Fruit fly (Drosophila melanogaster) whole organism, embryonic: ENCODE data around the gene CrebB.

ENCODE experiments used
- Asciz ChIP-seq: fragments of 200-800 bp; sonication (Bioruptor generic); optimal IDR thresholded peaks from 2 replicates; lab custom pipeline; 2017; ENCODE audit warnings: missing biosample characterization, mild to moderate bottlenecking, missing genetic modification characterization, missing genetic modification reagents
- CG1233 ChIP-seq: fragments of 200-800 bp; sonication (Bioruptor generic); optimal IDR thresholded peaks from 4 replicates; lab custom pipeline; 2018; ENCODE audit warnings: missing biosample characterization, mild to moderate bottlenecking, missing genetic modification characterization
- CG13424 ChIP-seq: fragments of 200-800 bp; sonication (Bioruptor generic); optimal IDR thresholded peaks from 2 replicates; lab custom pipeline; 2019; ENCODE audit warnings: missing biosample characterization, mild to moderate bottlenecking, missing genetic modification characterization, moderate library complexity
- CG15073 ChIP-seq: fragments of 200-800 bp; sonication (Bioruptor generic); optimal IDR thresholded peaks from 2 replicates; lab custom pipeline; 2016; ENCODE audit warnings: missing biosample characterization, missing genetic modification characterization
- CG15269 ChIP-seq: fragments of 200-800 bp; sonication (Bioruptor generic); optimal IDR thresholded peaks from 2 replicates; lab custom pipeline; 2018; ENCODE audit warnings: missing biosample characterization, mild to moderate bottlenecking, missing genetic modification characterization, moderate library complexity
- CG16779 ChIP-seq: fragments of 200-800 bp; sonication (Bioruptor generic); IDR thresholded peaks from 2 replicates; pipeline ENCODE4 v1.3.6; 2022; ENCODE audit warnings: missing biosample characterization, missing genetic modification characterization
- CG16813 ChIP-seq: fragments of 200-800 bp; sonication (Bioruptor generic); IDR thresholded peaks from 3 replicates; pipeline ENCODE4 v1.3.6; 2022; ENCODE audit warnings: missing biosample characterization, missing genetic modification characterization; ENCODE audit not compliant: partially characterized antibody
- CG2199 ChIP-seq: fragments of 200-800 bp; sonication (Bioruptor generic); IDR thresholded peaks from 3 replicates; pipeline ENCODE4 v1.3.6; 2022; ENCODE audit warnings: missing biosample characterization, missing genetic modification characterization
- CG3065 ChIP-seq: fragments of 200-800 bp; sonication (Bioruptor generic); optimal IDR thresholded peaks from 2 replicates; lab custom pipeline; 2016; ENCODE audit warnings: missing biosample characterization, missing genetic modification characterization
- CG33557 ChIP-seq: fragments of 200-800 bp; sonication (Bioruptor generic); optimal IDR thresholded peaks from 2 replicates; lab custom pipeline; 2019; ENCODE audit warnings: missing biosample characterization, mild to moderate bottlenecking, missing genetic modification characterization, moderate library complexity
- CG3847 ChIP-seq: fragments of 200-800 bp; sonication (Bioruptor generic); IDR thresholded peaks from 2 replicates; pipeline ENCODE4 v1.3.6; 2022; ENCODE audit warnings: missing biosample characterization, missing genetic modification characterization
- CG4282 ChIP-seq: fragments of 200-800 bp; sonication (Bioruptor generic); optimal IDR thresholded peaks from 2 replicates; lab custom pipeline; 2016; ENCODE audit warnings: missing biosample characterization, missing genetic modification characterization
- CG6654 ChIP-seq: fragments of 200-800 bp; sonication (Bioruptor generic); optimal IDR thresholded peaks from 2 replicates; lab custom pipeline; 2017; ENCODE audit warnings: missing biosample characterization, mild to moderate bottlenecking, missing genetic modification characterization
- CG6683 ChIP-seq: fragments of 200-800 bp; sonication (Bioruptor generic); optimal IDR thresholded peaks from 2 replicates; lab custom pipeline; 2017; ENCODE audit warnings: missing biosample characterization, mild to moderate bottlenecking, missing genetic modification characterization, missing genetic modification reagents
- CG8290 ChIP-seq, 3 experiments: fragments of 200-800 bp; sonication (Bioruptor generic); optimal IDR thresholded peaks; 2 replicates each; lab custom pipeline; 2016 to 2019; ENCODE audit warnings: missing biosample characterization in 3 of 3, missing genetic modification characterization in 3 of 3, mild to moderate bottlenecking in 2 of 3, moderate library complexity in 1 of 3
- CG8924 ChIP-seq: fragments of 200-800 bp; optimal IDR thresholded peaks from 3 replicates; lab custom pipeline; 2019; ENCODE audit warnings: missing biosample characterization, mild to moderate bottlenecking, missing genetic modification characterization, moderate library complexity
- CG9797 ChIP-seq: fragments of 200-800 bp; sonication (Bioruptor generic); optimal IDR thresholded peaks from 3 replicates; lab custom pipeline; 2018; ENCODE audit warnings: missing biosample characterization, mild to moderate bottlenecking, missing genetic modification characterization
- CG9876 ChIP-seq: fragments of 200-800 bp; sonication (Bioruptor generic); optimal IDR thresholded peaks from 2 replicates; lab custom pipeline; 2016; ENCODE audit warnings: missing biosample characterization, missing genetic modification characterization
- CoRest ChIP-seq: fragments of 200-800 bp; sonication (Bioruptor generic); optimal IDR thresholded peaks from 3 replicates; lab custom pipeline; 2018; ENCODE audit warnings: missing biosample characterization, mild to moderate bottlenecking, missing genetic modification characterization, moderate library complexity
- D ChIP-seq, 2 experiments: fragments of 200-800 bp in 1 of 2; fragments of >200 bp in 1 of 2; sonication (Bioruptor generic) in 1 of 2; optimal IDR thresholded peaks; 2 replicates in 1 of 2; 3 replicates in 1 of 2; lab custom pipeline; 2017; ENCODE audit warnings: mild to moderate bottlenecking in 1 of 2, missing biosample characterization in 1 of 2, missing genetic modification characterization in 1 of 2, missing genetic modification reagents in 1 of 2
- D19B ChIP-seq: fragments of 200-800 bp; sonication (Bioruptor generic); optimal IDR thresholded peaks from 2 replicates; lab custom pipeline; 2017; ENCODE audit warnings: missing biosample characterization, mild to moderate bottlenecking, missing genetic modification characterization
- ERR ChIP-seq: fragments of 200-800 bp; sonication (Bioruptor generic); optimal IDR thresholded peaks from 2 replicates; lab custom pipeline; 2016; ENCODE audit warnings: missing biosample characterization, missing genetic modification characterization
- HLH4C ChIP-seq: fragments of 200-800 bp; sonication (Bioruptor generic); IDR thresholded peaks from 3 replicates; pipeline ENCODE4 v1.3.6; 2022; ENCODE audit warnings: missing biosample characterization, missing genetic modification characterization; ENCODE audit not compliant: partially characterized antibody
- HmgD ChIP-seq: fragments of 200-800 bp; sonication (Bioruptor generic); optimal IDR thresholded peaks from 3 replicates; lab custom pipeline; 2016; ENCODE audit warnings: missing biosample characterization, missing genetic modification characterization
- HmgZ ChIP-seq: fragments of 200-800 bp; sonication (Bioruptor generic); optimal IDR thresholded peaks from 2 replicates; lab custom pipeline; 2018; ENCODE audit warnings: missing biosample characterization, mild to moderate bottlenecking, missing genetic modification characterization
- MESR4 ChIP-seq: fragments of 200-800 bp; sonication (Bioruptor generic); optimal IDR thresholded peaks from 2 replicates; lab custom pipeline; 2018; ENCODE audit warnings: missing biosample characterization, mild to moderate bottlenecking, missing genetic modification characterization, moderate library complexity
- NFAT ChIP-seq: fragments of 200-800 bp; sonication (Bioruptor generic); IDR thresholded peaks from 2 replicates; pipeline ENCODE4 v1.3.6; 2022; ENCODE audit warnings: missing biosample characterization, missing genetic modification characterization
- Neu2 ChIP-seq: fragments of 200-800 bp; sonication (Bioruptor generic); optimal IDR thresholded peaks from 3 replicates; lab custom pipeline; 2016; ENCODE audit warnings: missing biosample characterization, missing genetic modification characterization, borderline replicate concordance
- Scr ChIP-seq: fragments of 200-800 bp; sonication (Bioruptor generic); IDR thresholded peaks from 2 replicates; pipeline ENCODE4 v1.3.6; 2022; ENCODE audit warnings: missing biosample characterization, missing genetic modification characterization; ENCODE audit not compliant: partially characterized antibody
- Sin3A ChIP-seq: fragments of >200 bp; optimal IDR thresholded peaks from 2 replicates; lab custom pipeline; 2018
- ci ChIP-seq: fragments of 200-800 bp; sonication (Bioruptor generic); IDR thresholded peaks from 3 replicates; pipeline ENCODE4 v1.3.6; 2022; ENCODE audit warnings: missing biosample characterization, missing genetic modification characterization
- cwo ChIP-seq: fragments of 200-800 bp; sonication (Bioruptor generic); optimal IDR thresholded peaks from 3 replicates; lab custom pipeline; 2017; ENCODE audit warnings: missing biosample characterization, missing genetic modification characterization, mild to moderate bottlenecking, moderate library complexity, missing genetic modification reagents
- dmrt11E ChIP-seq: fragments of 200-800 bp; sonication (Bioruptor generic); optimal IDR thresholded peaks from 3 replicates; lab custom pipeline; 2018; ENCODE audit warnings: missing biosample characterization, mild to moderate bottlenecking, missing genetic modification characterization, moderate library complexity
- exex ChIP-seq: fragments of 200-800 bp; sonication (Bioruptor generic); optimal IDR thresholded peaks from 4 replicates; lab custom pipeline; 2018; ENCODE audit warnings: missing biosample characterization, mild to moderate bottlenecking, missing genetic modification characterization, moderate library complexity
- gem ChIP-seq: fragments of 200-800 bp; sonication (Bioruptor generic); optimal IDR thresholded peaks from 2 replicates; lab custom pipeline; 2019; ENCODE audit warnings: missing biosample characterization, mild to moderate bottlenecking, missing genetic modification characterization, moderate library complexity
- grau ChIP-seq: fragments of 200-800 bp; optimal IDR thresholded peaks from 3 replicates; lab custom pipeline; 2019; ENCODE audit warnings: missing biosample characterization, mild to moderate bottlenecking, missing genetic modification characterization, moderate library complexity
- gro ChIP-seq: fragments of 200-800 bp; sonication (Bioruptor generic); optimal IDR thresholded peaks from 2 replicates; lab custom pipeline; 2016; ENCODE audit warnings: missing biosample characterization, missing genetic modification characterization
- h ChIP-seq: fragments of >200 bp; optimal IDR thresholded peaks from 2 replicates; lab custom pipeline; 2017
- inv ChIP-seq: fragments of 200-800 bp; sonication (Bioruptor generic); IDR thresholded peaks from 2 replicates; pipeline ENCODE4 v1.3.6; 2022; ENCODE audit warnings: missing biosample characterization, missing genetic modification characterization; ENCODE audit not compliant: partially characterized antibody
- jigr1 ChIP-seq: fragments of 200-800 bp; sonication (Bioruptor generic); IDR thresholded peaks from 3 replicates; pipeline ENCODE4 v1.3.6; 2022; ENCODE audit warnings: missing biosample characterization, missing genetic modification characterization
- jing ChIP-seq: fragments of 200-800 bp; sonication (Bioruptor generic); optimal IDR thresholded peaks from 2 replicates; lab custom pipeline; 2018; ENCODE audit warnings: missing biosample characterization, mild to moderate bottlenecking, missing genetic modification characterization
- lab ChIP-seq: fragments of 200-800 bp; sonication (Bioruptor generic); optimal IDR thresholded peaks from 3 replicates; lab custom pipeline; 2017; ENCODE audit warnings: missing biosample characterization, missing genetic modification characterization, mild to moderate bottlenecking, moderate library complexity, missing genetic modification reagents
- maf-S ChIP-seq: fragments of 200-800 bp; sonication (Bioruptor generic); optimal IDR thresholded peaks from 2 replicates; lab custom pipeline; 2016; ENCODE audit warnings: missing biosample characterization, missing genetic modification characterization
- row ChIP-seq: fragments of 200-800 bp; sonication (Bioruptor generic); IDR thresholded peaks from 3 replicates; pipeline ENCODE4 v1.3.6; 2022; ENCODE audit warnings: missing biosample characterization, missing genetic modification characterization
- shn ChIP-seq: fragments of 200-800 bp; sonication (Bioruptor generic); optimal IDR thresholded peaks from 3 replicates; lab custom pipeline; 2016; ENCODE audit warnings: missing biosample characterization, missing genetic modification characterization
- slou ChIP-seq: fragments of 200-800 bp; sonication (Bioruptor generic); optimal IDR thresholded peaks from 3 replicates; lab custom pipeline; 2016; ENCODE audit warnings: missing biosample characterization, missing genetic modification characterization
- sob ChIP-seq: fragments of 200-800 bp; sonication (Bioruptor generic); IDR thresholded peaks from 2 replicates; pipeline ENCODE4 v1.3.6; 2022; ENCODE audit warnings: missing biosample characterization, missing genetic modification characterization
- sug ChIP-seq: fragments of 200-800 bp; optimal IDR thresholded peaks from 2 replicates; lab custom pipeline; 2019; ENCODE audit warnings: missing biosample characterization, mild to moderate bottlenecking, missing genetic modification characterization, moderate library complexity
- toy ChIP-seq: fragments of 200-800 bp; sonication (Bioruptor generic); IDR thresholded peaks from 2 replicates; pipeline ENCODE4 v1.3.6; 2022; ENCODE audit warnings: missing biosample characterization, missing genetic modification characterization

Gene CrebB

DNA sequence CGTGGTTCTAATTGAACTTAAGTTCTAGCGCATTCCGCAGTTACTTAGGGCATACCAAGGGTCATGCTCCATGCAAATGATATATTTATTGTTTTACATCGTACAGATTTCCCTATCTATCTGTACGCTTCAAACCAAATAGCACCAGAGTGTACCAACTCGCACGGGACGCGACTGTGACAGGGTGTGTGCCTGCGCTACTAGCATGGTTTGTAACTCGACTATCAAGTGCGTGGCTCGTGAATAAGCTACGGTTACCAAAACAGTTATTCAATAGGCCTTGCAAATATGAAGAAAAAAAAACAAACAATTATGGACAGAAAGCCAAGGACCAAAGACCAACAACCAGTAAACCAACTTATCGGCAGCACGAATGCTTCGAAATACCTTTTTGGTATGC lies 44.8 kb upstream of the CrebB start (continued):
- no peak for TF ChIP-seq slou (GFP tag; lab: Kevin White, UChicago)
- peak; percentile 94; the same call in 2 of the 3 replicates for TF ChIP-seq CG2199 (GFP tag; lab: Robert Waterston, UW)
- TF ChIP-seq CG16779 (GFP tag; lab: Robert Waterston, UW), result no peak
- TF ChIP-seq HmgZ (tag; lab: Kevin White, UChicago), result peak; percentile 11
- TF ChIP-seq CG15073 (GFP tag; lab: Kevin White, UChicago), result peak; percentile 99
- TF ChIP-seq ERR, result no peak
- no peak for TF ChIP-seq CoRest (tag; lab: Kevin White, UChicago)
- no peak for TF ChIP-seq MESR4 (GFP tag; lab: Kevin White, UChicago)
- no peak for TF ChIP-seq toy
- no peak for TF ChIP-seq sob (GFP tag; lab: Robert Waterston, UW)
- TF ChIP-seq CG16813 (GFP tag; lab: Robert Waterston, UW), result no peak
- TF ChIP-seq jigr1 (GFP tag; lab: Robert Waterston, UW), result no peak

DNA sequence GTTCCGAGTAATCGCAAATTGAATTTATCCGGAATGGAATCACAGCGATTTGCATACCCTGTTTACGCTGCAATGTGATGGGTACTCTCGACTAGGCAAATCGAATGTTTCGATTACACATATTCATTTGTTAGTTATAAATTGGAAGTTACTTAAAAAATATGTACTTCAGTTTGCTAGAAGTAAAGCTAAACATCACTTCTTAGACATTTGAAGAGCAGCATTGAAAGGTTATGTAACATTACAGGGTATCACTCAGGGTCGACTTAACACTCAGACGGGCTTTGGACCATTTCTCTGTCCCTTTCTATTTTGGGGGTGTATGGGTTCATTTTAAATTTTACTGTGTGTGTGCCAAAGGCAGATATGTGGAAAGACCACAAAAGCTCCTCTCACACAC lies 25.1 kb upstream of the CrebB start:
- TF ChIP-seq dmrt11E (tag; lab: Kevin White, UChicago) (no peak), Sin3A (lab: Kevin White, UChicago) (no peak), CG4282 (GFP tag; lab: Kevin White, UChicago) (no peak), gro (no peak), exex (tag; lab: Kevin White, UChicago) (no peak), CG33557 (GFP tag; lab: Kevin White, UChicago) (no peak), row (peak; percentile 52; the same call in 2 of the 3 replicates), CG15269 (tag; lab: Kevin White, UChicago) (peak; percentile 34), CoRest (tag; lab: Kevin White, UChicago) (peak; percentile 2), cwo (GFP tag; lab: Kevin White, UChicago) (peak; percentile 31), ci (GFP tag; lab: Robert Waterston, UW) (peak; percentile 12; the same call in 1 of the 3 replicates), CG9876 (no peak), Scr (GFP tag; lab: Robert Waterston, UW) (no peak), HLH4C (GFP tag; lab: Robert Waterston, UW) (no peak), CG8290 (GFP tag; optimal IDR thresholded peaks at IDR 0.05; lab: Kevin White, UChicago) (no peak), CG8290 (tag; optimal IDR thresholded peaks at IDR 0.05; lab: Kevin White, UChicago) (peak in 1 of 2 experiments; percentile 54), CG13424 (tag; lab: Kevin White, UChicago) (peak; percentile 11), HmgD (GFP tag; lab: Kevin White, UChicago) (no peak), CG1233 (GFP tag; lab: Kevin White, UChicago) (no peak), CG3065 (GFP tag; lab: Kevin White, UChicago) (no peak), Neu2 (GFP tag; lab: Kevin White, UChicago) (no peak), CG8924 (tag; lab: Kevin White, UChicago) (no peak), shn (GFP tag; lab: Kevin White, UChicago) (no peak), D (optimal IDR thresholded peaks at IDR 0.05; lab: Kevin White, UChicago) (no peak), D (GFP tag; optimal IDR thresholded peaks at IDR 0.05; lab: Kevin White, UChicago) (no peak), D19B (GFP tag; lab: Kevin White, UChicago) (peak; percentile 71), inv (GFP tag; lab: Robert Waterston, UW) (no peak), lab (GFP tag; lab: Kevin White, UChicago) (peak; percentile 53), NFAT (no peak), CG6654 (no peak), maf-S (GFP tag; lab: Kevin White, UChicago) (no peak), Asciz (GFP tag; lab: Kevin White, UChicago) (no peak), ERR (no peak), CG9797 (GFP tag; lab: Kevin White, UChicago) (no peak), grau (tag; lab: Kevin White, UChicago) (peak; percentile 25), h (no peak), CG3847 (GFP tag; lab: Robert Waterston, UW) (0 out of 2 replicates have a peak, but pooled peaks have one; percentile 30), gem (tag; lab: Kevin White, UChicago) (peak; percentile 29), CG6683 (GFP tag; lab: Kevin White, UChicago) (no peak), sug (tag; lab: Kevin White, UChicago) (no peak), jing (GFP tag; lab: Kevin White, UChicago) (no peak)
